Worm (Caenorhabditis elegans) whole organism, L1 larva: Measurements from ENCODE around the gene tag-65.

ENCODE experiments used
- ceh-8 ChIP-seq: fragments of 200-800 bp; sonication (Bioruptor generic); optimal IDR thresholded peaks from 2 replicates; lab custom pipeline; 2018; ENCODE audit warnings: mild to moderate bottlenecking, missing genetic modification characterization, moderate library complexity, missing compliant biosample characterization
- ceh-82 ChIP-seq, 3 experiments: fragments of 150-350 bp in 1 of 3; sonication (generic microtip) in 2 of 3; optimal IDR thresholded peaks; 2 replicates each; lab custom pipeline; 2014 to 2017; ENCODE audit warnings: missing biosample characterization in 3 of 3, missing genetic modification characterization in 3 of 3
- dpl-1 ChIP-seq, 3 experiments: fragments of 150-350 bp in 2 of 3; sonication (generic microtip) in 1 of 3; optimal IDR thresholded peaks; 2 replicates each; lab custom pipeline; 2014 to 2017; ENCODE audit warnings: missing biosample characterization in 3 of 3, missing genetic modification characterization in 3 of 3, missing genetic modification reagents in 3 of 3
- efl-1 ChIP-seq, 4 experiments: fragments of 150-350 bp; optimal IDR thresholded peaks in 3 of 4; peaks in 1 of 4; 1 replicate in 1 of 4; 2 replicates in 3 of 4; lab custom pipeline; 2014; ENCODE audit warnings: missing biosample characterization in 2 of 4, missing genetic modification characterization in 2 of 4, missing genetic modification reagents in 2 of 4
- egl-13 ChIP-seq: sonication (generic microtip); optimal IDR thresholded peaks from 2 replicates; lab custom pipeline; 2016; ENCODE audit warnings: missing genotype, missing genetic modification reagents, missing genetic modification characterization, missing compliant biosample characterization
- fkh-10 ChIP-seq: sonication (generic microtip); optimal IDR thresholded peaks from 2 replicates; lab custom pipeline; 2017; ENCODE audit warnings: missing biosample characterization, missing genetic modification reagents, missing genetic modification characterization
- isw-1 ChIP-seq: fragments of 200-800 bp; sonication (Bioruptor generic); IDR thresholded peaks from 2 replicates; pipeline ENCODE4 v1.3.6; 2022; ENCODE audit warnings: missing genetic modification characterization, missing compliant biosample characterization
- lin-14 ChIP-seq: fragments of 200-800 bp; sonication (Bioruptor generic); optimal IDR thresholded peaks from 2 replicates; lab custom pipeline; 2018; ENCODE audit warnings: mild to moderate bottlenecking, missing genetic modification characterization, moderate library complexity, missing compliant biosample characterization
- lin-35 ChIP-seq, 2 experiments: fragments of 150-350 bp; optimal IDR thresholded peaks; 2 replicates each; lab custom pipeline; 2014; ENCODE audit warnings: missing biosample characterization in 2 of 2, missing genetic modification characterization in 2 of 2, missing genetic modification reagents in 2 of 2
- lir-3 ChIP-seq: sonication (generic microtip); optimal IDR thresholded peaks from 2 replicates; lab custom pipeline; 2016; ENCODE audit warnings: mild to moderate bottlenecking, missing genetic modification characterization, moderate library complexity, missing compliant biosample characterization; ENCODE audit not compliant: poor library complexity
- lsy-2 ChIP-seq, 2 experiments: fragments of 150-350 bp; optimal IDR thresholded peaks; 2 replicates each; lab custom pipeline; 2014; ENCODE audit warnings: missing biosample characterization in 2 of 2, missing genetic modification characterization in 2 of 2
- nhr-71 ChIP-seq: sonication (generic microtip); optimal IDR thresholded peaks from 2 replicates; lab custom pipeline; 2016; ENCODE audit warnings: mild to moderate bottlenecking, missing genetic modification characterization, moderate library complexity, missing compliant biosample characterization
- nhr-77 ChIP-seq: fragments of 150-350 bp; optimal IDR thresholded peaks from 2 replicates; lab custom pipeline; 2014; ENCODE audit warnings: missing biosample characterization, missing genetic modification characterization
- pax-3 ChIP-seq: fragments of 200-800 bp; sonication (Bioruptor generic); optimal IDR thresholded peaks from 2 replicates; lab custom pipeline; 2018; ENCODE audit warnings: mild to moderate bottlenecking, missing genetic modification characterization, moderate library complexity, missing compliant biosample characterization
- snu-23 ChIP-seq: sonication (generic microtip); optimal IDR thresholded peaks from 2 replicates; lab custom pipeline; 2016; ENCODE audit warnings: missing genetic modification characterization, missing compliant biosample characterization
- swsn-7 ChIP-seq: sonication (generic microtip); optimal IDR thresholded peaks from 2 replicates; lab custom pipeline; 2016; ENCODE audit warnings: missing genetic modification characterization, missing compliant biosample characterization
- tbx-2 ChIP-seq: sonication (generic microtip); optimal IDR thresholded peaks from 2 replicates; lab custom pipeline; 2016; ENCODE audit warnings: missing genetic modification characterization, missing compliant biosample characterization

The tag-65 gene

DNA sequence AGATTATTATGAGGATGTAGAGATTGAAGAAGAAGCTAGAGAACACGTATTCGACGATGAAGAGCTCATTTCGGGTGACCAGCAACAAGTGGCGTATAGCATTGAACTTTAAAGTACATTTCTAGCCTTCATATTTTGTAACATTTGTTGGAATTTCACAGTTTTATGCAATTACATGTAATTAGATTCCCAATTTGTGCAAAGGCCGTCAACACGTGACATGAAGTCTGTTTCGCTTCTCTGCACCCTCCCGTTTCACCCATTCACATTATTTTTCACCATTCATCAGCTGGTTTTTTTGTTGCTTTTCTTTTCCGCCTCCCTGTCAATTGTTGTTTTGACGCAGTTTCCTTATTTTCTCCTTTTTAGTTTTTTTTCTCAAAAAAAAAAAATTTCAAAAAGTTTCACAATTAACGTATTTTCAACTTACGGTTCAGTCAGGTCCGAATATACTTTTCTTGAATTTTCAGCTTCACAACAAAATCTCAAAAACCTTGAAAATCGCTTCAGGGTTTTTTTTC, 51.2 kb downstream of the tag-65 start, which contains the start of gene sde-2:
Gene sde-2 (plus strand): TSS at position 471 of the 521 bp plus-strand sequence.
- peak; percentile 33 for TF ChIP-seq snu-23 (GFP tag; lab: Kevin White, UChicago)
- TF ChIP-seq efl-1 (optimal IDR thresholded peaks at IDR 0.05; lab: Kevin White, UChicago) = peak; percentile 6 to 39
- TF ChIP-seq efl-1 (GFP tag; optimal IDR thresholded peaks at IDR 0.05 in 1 of 2; lab: Kevin White, UChicago) = peak; percentile 28 to 86
- peak; percentile 36 for TF ChIP-seq pax-3
- TF ChIP-seq lin-35 (GFP tag; optimal IDR thresholded peaks at IDR 0.05; lab: Kevin White, UChicago) = peak; percentile 6 to 47
- peak in 1 of 3 experiments; percentile 0 for TF ChIP-seq ceh-82 (tag; optimal IDR thresholded peaks at IDR 0.05; lab: Kevin White, UChicago)
- no peak for TF ChIP-seq lir-3 (tag; lab: Kevin White, UChicago)
- peak; percentile 49 for TF ChIP-seq nhr-71 (tag; lab: Kevin White, UChicago)
- TF ChIP-seq ceh-8 = peak; percentile 57
- TF ChIP-seq swsn-7 (tag; lab: Kevin White, UChicago) = peak; percentile 33
- TF ChIP-seq fkh-10 (GFP tag; lab: Kevin White, UChicago) = no peak
- peak; percentile 82 for TF ChIP-seq lin-14 (GFP tag; lab: Kevin White, UChicago)
- TF ChIP-seq tbx-2 (tag; lab: Kevin White, UChicago) = peak; percentile 44
- TF ChIP-seq egl-13 = no peak
- peak in 2 of 3 experiments; percentile 28 to 38 for TF ChIP-seq dpl-1 (GFP tag; optimal IDR thresholded peaks at IDR 0.05; lab: Kevin White, UChicago)
- no peak for TF ChIP-seq nhr-77
- TF ChIP-seq isw-1 (GFP tag; lab: Robert Waterston, UW) = peak; percentile 16; the same call in 1 of the 2 replicates
- TF ChIP-seq lsy-2 (tag; optimal IDR thresholded peaks at IDR 0.05; lab: Kevin White, UChicago) = peak in 1 of 2 experiments; percentile 27
